Worm (Caenorhabditis elegans): ENCODE measurements around the gene memi-1.
A peak's percentile ranks its signal among the peaks of the same experiment; 100 is the strongest.

The memi-1 gene

DNA sequence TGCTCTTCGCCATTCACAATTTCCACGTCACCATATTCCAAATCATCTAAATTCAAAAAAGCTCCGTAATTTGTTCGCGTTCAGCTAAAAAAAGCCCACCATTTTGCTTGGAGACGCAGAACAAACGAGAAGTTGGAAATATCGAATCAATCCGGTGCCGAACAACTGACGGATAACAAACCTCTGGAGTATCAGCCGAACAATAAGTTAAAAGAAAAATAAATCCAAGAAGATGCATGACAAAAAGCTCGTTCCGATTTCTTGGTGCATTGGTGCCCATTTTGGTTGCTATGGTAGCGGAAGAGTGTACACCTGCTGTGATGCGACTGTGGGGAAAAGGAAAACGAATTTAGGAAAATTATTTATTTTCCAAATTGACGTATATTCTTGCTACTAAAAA lies 12.7 kb downstream of the memi-1 start, which contains the start of gene tctn-1:
tctn-1 (minus strand) TSS at position 280 of the 400 bp plus-strand sequence.
- TF ChIP-seq fkh-8 (tag; optimal IDR thresholded peaks at IDR 0.05) (no peak), ceh-63 (GFP tag; optimal IDR thresholded peaks at IDR 0.05) (no peak), xbp-1 (tag; optimal IDR thresholded peaks at IDR 0.05) (no peak), sup-37 (GFP tag; optimal IDR thresholded peaks at IDR 0.05) (no peak), nhr-85 (tag) (peak; percentile 55), lsy-2 (tag; optimal IDR thresholded peaks at IDR 0.05) (peak; percentile 43 to 51), egl-27 (tag; optimal IDR thresholded peaks at IDR 0.05) (no peak), ces-1 (GFP tag; optimal IDR thresholded peaks at IDR 0.05) (no peak), mep-1 (tag; optimal IDR thresholded peaks at IDR 0.05) (no peak), unc-62 (GFP tag; optimal IDR thresholded peaks at IDR 0.05) (no peak), nhr-19 (GFP tag; conservative IDR thresholded peaks at IDR 0.05) (no peak; the same call in 1 of the 2 replicates), fkh-4 (tag; optimal IDR thresholded peaks at IDR 0.05; ENCODE audit: borderline replicate concordance) (no peak), nhr-12 (tag; optimal IDR thresholded peaks at IDR 0.05) (no peak), ztf-4 (tag; optimal IDR thresholded peaks at IDR 0.05) (no peak), C04F5.9 (tag; optimal IDR thresholded peaks at IDR 0.05) (no peak), ceh-90 (tag; optimal IDR thresholded peaks at IDR 0.05) (no peak), snpc-4 (tag; optimal IDR thresholded peaks at IDR 0.05) (no peak), unc-130 (tag; optimal IDR thresholded peaks at IDR 0.05) (peak; percentile 22), nhr-90 (tag; optimal IDR thresholded peaks at IDR 0.05; ENCODE audit: poor library complexity) (no peak), ama-1 (optimal IDR thresholded peaks at IDR 0.05) (no peak), pag-3 (tag; optimal IDR thresholded peaks at IDR 0.05; ENCODE audit: borderline replicate concordance, insufficient read depth) (no peak), zag-1 (tag; optimal IDR thresholded peaks at IDR 0.05) (no peak), efl-1 (optimal IDR thresholded peaks at IDR 0.05) (no peak), efl-1 (GFP tag; optimal IDR thresholded peaks at IDR 0.05 in 1 of 2) (peak in 1 of 2 experiments; percentile 35), isw-1 (GFP tag; IDR thresholded peaks at IDR 0.05) (no peak), rnt-1 (tag; optimal IDR thresholded peaks at IDR 0.05) (peak; percentile 63), hlh-4 (tag; optimal IDR thresholded peaks at IDR 0.05) (no peak), nhr-237 (tag; optimal IDR thresholded peaks at IDR 0.05) (no peak), C34B4.2 (tag; optimal IDR thresholded peaks at IDR 0.05) (no peak), nhr-71 (tag; optimal IDR thresholded peaks at IDR 0.05) (peak; percentile 50), fkh-10 (GFP tag; optimal IDR thresholded peaks at IDR 0.05) (no peak), fos-1 (tag; optimal IDR thresholded peaks at IDR 0.05) (no peak), unc-86 (tag; optimal IDR thresholded peaks at IDR 0.05) (no peak), blmp-1 (tag; optimal IDR thresholded peaks at IDR 0.05) (no peak), nhr-20 (tag; optimal IDR thresholded peaks at IDR 0.05) (peak; percentile 20), elt-3 (tag; optimal IDR thresholded peaks at IDR 0.05) (no peak), dpl-1 (GFP tag; optimal IDR thresholded peaks at IDR 0.05) (no peak), unc-30 (tag; optimal IDR thresholded peaks at IDR 0.05) (no peak), nhr-84 (tag; optimal IDR thresholded peaks at IDR 0.05) (no peak), F16B12.6 (tag; optimal IDR thresholded peaks at IDR 0.05) (no peak), pax-3 (tag; optimal IDR thresholded peaks at IDR 0.05) (no peak), efl-3 (GFP tag; optimal IDR thresholded peaks at IDR 0.05) (no peak), swsn-7 (tag; optimal IDR thresholded peaks at IDR 0.05) (peak; percentile 2), skn-1 (tag; optimal IDR thresholded peaks at IDR 0.05) (no peak), lin-13 (GFP tag; optimal IDR thresholded peaks at IDR 0.05) (no peak)

ce11 chrIV:4745422-4745821 lies 14.8 kb downstream of the memi-1 start, which contains the start of gene timm-17B.1:
TSS of gene timm-17B.1 (minus strand) at chrIV:4745492.
- peak; percentile 81 for TF ChIP-seq xbp-1 (tag; optimal IDR thresholded peaks at IDR 0.05)
- TF ChIP-seq nhr-84 (tag; optimal IDR thresholded peaks at IDR 0.05) = no peak
- peak; percentile 44 for TF ChIP-seq sox-4 (tag; optimal IDR thresholded peaks at IDR 0.05)
- TF ChIP-seq nhr-12 (tag; optimal IDR thresholded peaks at IDR 0.05) = no peak
- no peak for TF ChIP-seq nhr-237 (tag; optimal IDR thresholded peaks at IDR 0.05)
- no peak for TF ChIP-seq lin-13 (GFP tag; optimal IDR thresholded peaks at IDR 0.05)
- no peak for TF ChIP-seq fkh-4 (tag; optimal IDR thresholded peaks at IDR 0.05; ENCODE audit: borderline replicate concordance)
- peak; percentile 96 for TF ChIP-seq lsy-2 (tag; optimal IDR thresholded peaks at IDR 0.05)
- TF ChIP-seq snu-23 (GFP tag; optimal IDR thresholded peaks at IDR 0.05) = peak; percentile 83
- TF ChIP-seq efl-1 (optimal IDR thresholded peaks at IDR 0.05) = peak; percentile 71 to 79
- peak; percentile 76 to 97 for TF ChIP-seq efl-1 (GFP tag; optimal IDR thresholded peaks at IDR 0.05 in 1 of 2)
- TF ChIP-seq efl-3 (GFP tag; optimal IDR thresholded peaks at IDR 0.05) = no peak
- no peak for TF ChIP-seq sptf-1 (tag; optimal IDR thresholded peaks at IDR 0.05)
- peak; percentile 82 for TF ChIP-seq swsn-7 (tag; optimal IDR thresholded peaks at IDR 0.05)
- TF ChIP-seq vab-15 (tag; optimal IDR thresholded peaks at IDR 0.05) = no peak
- TF ChIP-seq fkh-8 (tag; optimal IDR thresholded peaks at IDR 0.05) = peak; percentile 11
- TF ChIP-seq dsc-1 (tag; optimal IDR thresholded peaks at IDR 0.05) = peak; percentile 72
- TF ChIP-seq grh-1 (GFP tag; IDR thresholded peaks at IDR 0.05) = peak; percentile 63
- peak; percentile 5 for TF ChIP-seq C04F5.9 (tag; optimal IDR thresholded peaks at IDR 0.05)
- no peak for TF ChIP-seq ets-5 (GFP tag; IDR thresholded peaks at IDR 0.05)
- TF ChIP-seq fos-1 (tag; optimal IDR thresholded peaks at IDR 0.05) = peak; percentile 24
- TF ChIP-seq skn-1 (tag; optimal IDR thresholded peaks at IDR 0.05) = peak; percentile 49
- TF ChIP-seq lin-14 (GFP tag; optimal IDR thresholded peaks at IDR 0.05) = no peak
